Fruit fly (Drosophila melanogaster) whole organism, embryonic: ENCODE data around the gene CG4041.

Experiments
- Asciz ChIP-seq: fragments of 200-800 bp; sonication (Bioruptor generic); optimal IDR thresholded peaks from 2 replicates; lab custom pipeline; 2017; ENCODE audit warnings: missing biosample characterization, mild to moderate bottlenecking, missing genetic modification characterization, missing genetic modification reagents
- Atf3 ChIP-seq: fragments of 200-800 bp; sonication (Bioruptor generic); optimal IDR thresholded peaks from 3 replicates; lab custom pipeline; 2016; ENCODE audit warnings: missing biosample characterization, missing genetic modification characterization
- Bdp1 ChIP-seq: fragments of 200-800 bp; sonication (Bioruptor generic); optimal IDR thresholded peaks from 3 replicates; lab custom pipeline; 2016; ENCODE audit warnings: missing biosample characterization, missing genetic modification characterization
- CG11504 ChIP-seq: fragments of 200-800 bp; sonication (Bioruptor generic); optimal IDR thresholded peaks from 3 replicates; lab custom pipeline; 2019; ENCODE audit warnings: missing biosample characterization, mild to moderate bottlenecking, missing genetic modification characterization, moderate library complexity
- CG11560 ChIP-seq: fragments of 200-800 bp; sonication (Bioruptor generic); IDR thresholded peaks from 3 replicates; pipeline ENCODE4 v1.3.6; 2022; ENCODE audit warnings: missing biosample characterization, missing genetic modification characterization
- CG12942 ChIP-seq: fragments of 200-800 bp; sonication (Bioruptor generic); optimal IDR thresholded peaks from 3 replicates; lab custom pipeline; 2016; ENCODE audit warnings: missing biosample characterization, missing genetic modification characterization
- CG13123 ChIP-seq: fragments of 200-800 bp; sonication (Bioruptor generic); optimal IDR thresholded peaks from 2 replicates; lab custom pipeline; 2016; ENCODE audit warnings: missing biosample characterization, missing genetic modification characterization
- CG14710 ChIP-seq: fragments of 200-800 bp; sonication (Bioruptor generic); optimal IDR thresholded peaks from 3 replicates; lab custom pipeline; 2019; ENCODE audit warnings: missing biosample characterization, mild to moderate bottlenecking, missing genetic modification characterization, moderate library complexity
- CG1529 ChIP-seq: fragments of 200-800 bp; sonication (Bioruptor generic); optimal IDR thresholded peaks from 3 replicates; lab custom pipeline; 2018; ENCODE audit warnings: missing biosample characterization, missing genetic modification characterization
- CG15514 ChIP-seq: fragments of 200-800 bp; sonication (Bioruptor generic); optimal IDR thresholded peaks from 3 replicates; lab custom pipeline; 2017; ENCODE audit warnings: missing biosample characterization, missing genetic modification characterization, mild to moderate bottlenecking, moderate library complexity, missing genetic modification reagents
- CG17568 ChIP-seq: fragments of 200-800 bp; sonication (Bioruptor generic); optimal IDR thresholded peaks from 2 replicates; lab custom pipeline; 2018; ENCODE audit warnings: missing biosample characterization, mild to moderate bottlenecking, missing genetic modification characterization, moderate library complexity
- CG17912 ChIP-seq: fragments of 200-800 bp; sonication (Bioruptor generic); optimal IDR thresholded peaks from 2 replicates; lab custom pipeline; 2018; ENCODE audit warnings: missing biosample characterization, mild to moderate bottlenecking, missing genetic modification characterization
- CG1832 ChIP-seq: fragments of 200-800 bp; sonication (Bioruptor generic); optimal IDR thresholded peaks from 2 replicates; lab custom pipeline; 2017; ENCODE audit warnings: missing biosample characterization, mild to moderate bottlenecking, missing genetic modification characterization, inconsistent platforms
- CG3065 ChIP-seq: fragments of 200-800 bp; sonication (Bioruptor generic); optimal IDR thresholded peaks from 2 replicates; lab custom pipeline; 2016; ENCODE audit warnings: missing biosample characterization, missing genetic modification characterization
- CG33557 ChIP-seq: fragments of 200-800 bp; sonication (Bioruptor generic); optimal IDR thresholded peaks from 2 replicates; lab custom pipeline; 2019; ENCODE audit warnings: missing biosample characterization, mild to moderate bottlenecking, missing genetic modification characterization, moderate library complexity
- CG4328 ChIP-seq: fragments of 200-800 bp; sonication (Bioruptor generic); optimal IDR thresholded peaks from 3 replicates; lab custom pipeline; 2017; ENCODE audit warnings: missing biosample characterization, missing genetic modification reagents, missing genetic modification characterization
- CG43689 ChIP-seq: fragments of 200-800 bp; sonication (Bioruptor generic); IDR thresholded peaks from 2 replicates; pipeline ENCODE4 v1.3.6; 2022; ENCODE audit warnings: missing biosample characterization, missing genetic modification characterization
- CG6791 ChIP-seq: fragments of 200-800 bp; sonication (Bioruptor generic); IDR thresholded peaks from 3 replicates; pipeline ENCODE4 v1.3.6; 2022; ENCODE audit warnings: missing biosample characterization, missing genetic modification characterization; ENCODE audit not compliant: partially characterized antibody
- Dp ChIP-seq: fragments of 200-800 bp; sonication (Bioruptor generic); optimal IDR thresholded peaks from 2 replicates; lab custom pipeline; 2018; ENCODE audit warnings: missing biosample characterization, mild to moderate bottlenecking, missing genetic modification characterization, moderate library complexity
- Ets97D ChIP-seq: fragments of 200-800 bp; sonication (Bioruptor generic); optimal IDR thresholded peaks from 3 replicates; lab custom pipeline; 2016; ENCODE audit warnings: missing biosample characterization, missing genetic modification characterization
- Fer1 ChIP-seq: fragments of 200-800 bp; sonication (Bioruptor generic); optimal IDR thresholded peaks from 2 replicates; lab custom pipeline; 2017; ENCODE audit warnings: missing biosample characterization, mild to moderate bottlenecking, missing genetic modification characterization
- Fer3 ChIP-seq: fragments of 200-800 bp; sonication (Bioruptor generic); optimal IDR thresholded peaks from 2 replicates; lab custom pipeline; 2018; ENCODE audit warnings: missing biosample characterization, mild to moderate bottlenecking, missing genetic modification characterization, moderate library complexity
- H2.0 ChIP-seq: fragments of 200-800 bp; sonication (Bioruptor generic); IDR thresholded peaks from 2 replicates; pipeline ENCODE4 v1.3.6; 2022; ENCODE audit warnings: missing biosample characterization, missing genetic modification characterization
- Jarid2 ChIP-seq: fragments of 200-800 bp; sonication (Bioruptor generic); optimal IDR thresholded peaks from 3 replicates; lab custom pipeline; 2017; ENCODE audit warnings: mild to moderate bottlenecking, missing biosample characterization, missing genetic modification reagents, missing genetic modification characterization
- Lhr ChIP-seq: fragments of 200-800 bp; sonication (Bioruptor generic); optimal IDR thresholded peaks from 3 replicates; lab custom pipeline; 2017; ENCODE audit warnings: mild to moderate bottlenecking, missing biosample characterization, missing genetic modification reagents, missing genetic modification characterization
- Lim3 ChIP-seq: fragments of 200-800 bp; sonication (Bioruptor generic); IDR thresholded peaks from 2 replicates; pipeline ENCODE4 v1.3.6; 2022; ENCODE audit warnings: missing biosample characterization, missing genetic modification characterization
- NC2α ChIP-seq: fragments of 200-800 bp; sonication (Bioruptor generic); optimal IDR thresholded peaks from 2 replicates; lab custom pipeline; 2016; ENCODE audit warnings: missing biosample characterization, missing genetic modification characterization
- Ravus ChIP-seq: fragments of 200-800 bp; sonication (Bioruptor generic); IDR thresholded peaks from 2 replicates; pipeline ENCODE4 v1.3.6; 2022; ENCODE audit warnings: missing biosample characterization, missing genetic modification characterization
- Sox102F ChIP-seq: fragments of 200-800 bp; sonication (Bioruptor generic); optimal IDR thresholded peaks from 2 replicates; lab custom pipeline; 2018; ENCODE audit warnings: missing biosample characterization, mild to moderate bottlenecking, missing genetic modification characterization, moderate library complexity
- Taf1 ChIP-seq: fragments of 200-800 bp; sonication (Bioruptor generic); IDR thresholded peaks from 2 replicates; pipeline ENCODE4 v1.3.6; 2022; ENCODE audit warnings: missing biosample characterization, missing genetic modification characterization
- al ChIP-seq: fragments of 200-800 bp; sonication (Bioruptor generic); IDR thresholded peaks from 2 replicates; pipeline ENCODE4 v1.3.6; 2022; ENCODE audit warnings: missing biosample characterization, missing genetic modification characterization
- ash1 ChIP-seq: fragments of 200-800 bp; sonication (Bioruptor generic); optimal IDR thresholded peaks from 2 replicates; lab custom pipeline; 2018; ENCODE audit warnings: missing biosample characterization, mild to moderate bottlenecking, missing genetic modification characterization
- cwo ChIP-seq: fragments of 200-800 bp; sonication (Bioruptor generic); optimal IDR thresholded peaks from 3 replicates; lab custom pipeline; 2017; ENCODE audit warnings: missing biosample characterization, missing genetic modification characterization, mild to moderate bottlenecking, moderate library complexity, missing genetic modification reagents
- gsb-n ChIP-seq: fragments of 200-800 bp; sonication (Bioruptor generic); optimal IDR thresholded peaks from 3 replicates; lab custom pipeline; 2018; ENCODE audit warnings: missing biosample characterization, mild to moderate bottlenecking, missing genetic modification characterization
- ham ChIP-seq: fragments of 200-800 bp; sonication (Bioruptor generic); IDR thresholded peaks from 2 replicates; pipeline ENCODE4 v1.3.6; 2022; ENCODE audit warnings: missing biosample characterization, missing genetic modification characterization
- her ChIP-seq: fragments of 200-800 bp; sonication (Bioruptor generic); optimal IDR thresholded peaks from 2 replicates; lab custom pipeline; 2016; ENCODE audit warnings: missing biosample characterization, missing genetic modification characterization
- jigr1 ChIP-seq: fragments of 200-800 bp; sonication (Bioruptor generic); IDR thresholded peaks from 3 replicates; pipeline ENCODE4 v1.3.6; 2022; ENCODE audit warnings: missing biosample characterization, missing genetic modification characterization
- knrl ChIP-seq: fragments of 200-800 bp; sonication (Bioruptor generic); IDR thresholded peaks from 3 replicates; pipeline ENCODE4 v1.3.6; 2022; ENCODE audit warnings: missing biosample characterization, missing genetic modification characterization; ENCODE audit not compliant: partially characterized antibody
- lola ChIP-seq, 3 experiments: fragments of >200 bp in 2 of 3; fragments of 200-800 bp in 1 of 3; sonication (Bioruptor generic) in 1 of 3; optimal IDR thresholded peaks; 2 replicates each; lab custom pipeline; 2017 to 2019; ENCODE audit warnings: missing biosample characterization in 3 of 3, missing genetic modification characterization in 3 of 3, mild to moderate bottlenecking in 1 of 3, moderate library complexity in 1 of 3
- luna ChIP-seq: fragments of 200-800 bp; sonication (Bioruptor generic); optimal IDR thresholded peaks from 2 replicates; lab custom pipeline; 2016; ENCODE audit warnings: missing biosample characterization, missing genetic modification characterization
- mirr ChIP-seq: fragments of 200-800 bp; sonication (Bioruptor generic); optimal IDR thresholded peaks from 3 replicates; lab custom pipeline; 2018; ENCODE audit warnings: missing biosample characterization, mild to moderate bottlenecking, missing genetic modification characterization
- nom ChIP-seq: fragments of 200-800 bp; sonication (Bioruptor generic); optimal IDR thresholded peaks from 2 replicates; lab custom pipeline; 2017; ENCODE audit warnings: missing biosample characterization, missing genetic modification characterization, mild to moderate bottlenecking, moderate library complexity, missing genetic modification reagents
- pan ChIP-seq, 4 experiments: fragments of >200 bp in 3 of 4; fragments of 200-800 bp in 1 of 4; sonication (Bioruptor generic) in 1 of 4; optimal IDR thresholded peaks in 3 of 4; IDR thresholded peaks in 1 of 4; 2 replicates each; pipeline versions ENCODE4 v1.3.6 to Lab custom; 2017 to 2022; ENCODE audit warnings: missing biosample characterization in 2 of 4, missing genetic modification characterization in 2 of 4, mixed read lengths in 1 of 4
- pzg ChIP-seq: fragments of 200-800 bp; sonication (Bioruptor generic); optimal IDR thresholded peaks from 3 replicates; lab custom pipeline; 2018; ENCODE audit warnings: missing biosample characterization, mild to moderate bottlenecking, missing genetic modification characterization, moderate library complexity
- schlank ChIP-seq: fragments of 200-800 bp; sonication (Bioruptor generic); optimal IDR thresholded peaks from 2 replicates; lab custom pipeline; 2018; ENCODE audit warnings: missing biosample characterization, mild to moderate bottlenecking, missing genetic modification characterization
- sens-2 ChIP-seq: fragments of 200-800 bp; sonication (Bioruptor generic); IDR thresholded peaks from 2 replicates; pipeline ENCODE4 v1.3.6; 2022; ENCODE audit warnings: missing biosample characterization, missing genetic modification characterization
- seq ChIP-seq: fragments of 200-800 bp; sonication (Bioruptor generic); IDR thresholded peaks from 2 replicates; pipeline ENCODE4 v1.3.6; 2022; ENCODE audit warnings: missing biosample characterization, missing genetic modification characterization
- shn ChIP-seq: fragments of 200-800 bp; sonication (Bioruptor generic); optimal IDR thresholded peaks from 3 replicates; lab custom pipeline; 2016; ENCODE audit warnings: missing biosample characterization, missing genetic modification characterization
- stc ChIP-seq: fragments of 200-800 bp; sonication (Bioruptor generic); IDR thresholded peaks from 2 replicates; pipeline ENCODE4 v1.3.6; 2022; ENCODE audit warnings: missing biosample characterization, missing genetic modification characterization
- twi ChIP-seq: fragments of 200-800 bp; optimal IDR thresholded peaks from 2 replicates; lab custom pipeline; 2019; ENCODE audit warnings: missing biosample characterization, mild to moderate bottlenecking, missing genetic modification characterization, moderate library complexity

The CG4041 gene

DNA sequence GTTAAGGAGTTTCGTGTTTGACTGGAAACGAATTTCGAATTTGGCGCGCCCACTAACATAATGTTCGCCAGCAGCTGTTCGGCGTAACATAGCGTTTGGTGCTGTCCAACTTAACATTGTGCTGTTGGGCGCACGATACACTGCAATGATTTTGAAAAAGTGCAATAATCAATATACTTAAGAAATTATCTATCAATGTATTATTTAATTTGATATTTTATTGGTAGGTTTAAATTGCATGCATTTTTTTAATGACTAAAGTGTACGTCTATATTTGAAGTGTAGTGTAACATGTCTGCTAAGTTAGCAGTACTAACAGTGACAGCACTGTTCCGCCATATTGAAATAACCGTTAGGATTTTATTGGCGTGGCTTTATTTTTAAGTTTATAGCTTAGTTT is 11.7 kb downstream of the CG4041 start, which contains the start of gene CG6927 (continued):
- TF ChIP-seq CG13123 (no peak), CG33557 (GFP tag; lab: Kevin White, UChicago) (no peak), CG17568 (no peak), Ets97D (GFP tag; lab: Kevin White, UChicago) (no peak), Lim3 (GFP tag; lab: Robert Waterston, UW) (peak; percentile 89), Dp (GFP tag; lab: Kevin White, UChicago) (peak; percentile 69), CG15514 (GFP tag; lab: Kevin White, UChicago) (peak; percentile 38), Fer1 (peak; percentile 41), pzg (GFP tag; lab: Kevin White, UChicago) (peak; percentile 15), CG12942 (GFP tag; lab: Kevin White, UChicago) (peak; percentile 44), Atf3 (GFP tag; lab: Kevin White, UChicago) (no peak), jigr1 (GFP tag; lab: Robert Waterston, UW) (peak; percentile 88), Taf1 (peak; percentile 74), H2.0 (GFP tag; lab: Robert Waterston, UW) (peak; percentile 91), nom (GFP tag; lab: Kevin White, UChicago) (no peak), Asciz (peak; percentile 20), al (GFP tag; lab: Robert Waterston, UW) (peak; percentile 81), gsb-n (tag; lab: Kevin White, UChicago) (peak; percentile 64), luna (no peak), NC2α (no peak), lola (GFP tag; optimal IDR thresholded peaks at IDR 0.05; lab: Kevin White, UChicago) (peak in 1 of 3 experiments; percentile 61), her (no peak), pan (optimal IDR thresholded peaks at IDR 0.05; lab: Kevin White, UChicago) (no peak), pan (GFP tag; optimal IDR thresholded peaks at IDR 0.05 in 1 of 2, IDR thresholded peaks at IDR 0.05 in 1 of 2) (peak in 1 of 2 experiments; percentile 95), twi (tag; lab: Kevin White, UChicago) (peak; percentile 21), Sox102F (GFP tag; lab: Kevin White, UChicago) (peak; percentile 76), Fer3 (tag; lab: Kevin White, UChicago) (peak; percentile 66), CG3065 (no peak), sens-2 (GFP tag; lab: Robert Waterston, UW) (peak; percentile 78; the same call in 1 of the 2 replicates), ham (GFP tag; lab: Robert Waterston, UW) (peak; percentile 58; the same call in 1 of the 2 replicates), seq (GFP tag; lab: Robert Waterston, UW) (peak; percentile 78), CG11560 (tag; lab: Robert Waterston, UW) (peak; percentile 73), CG17912 (no peak), shn (no peak), ash1 (GFP tag; lab: Kevin White, UChicago) (no peak), CG1529 (GFP tag; lab: Kevin White, UChicago) (peak; percentile 14), CG43689 (GFP tag; lab: Robert Waterston, UW) (peak; percentile 64), knrl (GFP tag; lab: Robert Waterston, UW) (no peak), CG6791 (GFP tag; lab: Robert Waterston, UW) (no peak), CG14710 (peak; percentile 55), schlank (tag; lab: Kevin White, UChicago) (no peak), mirr (no peak), Lhr (GFP tag; lab: Kevin White, UChicago) (peak; percentile 18), CG1832 (GFP tag; lab: Kevin White, UChicago) (no peak), CG11504 (peak; percentile 84), stc (peak; percentile 92), Ravus (GFP tag; lab: Robert Waterston, UW) (peak; percentile 71), Jarid2 (GFP tag; lab: Kevin White, UChicago) (no peak), cwo (GFP tag; lab: Kevin White, UChicago) (peak; percentile 59), Bdp1 (GFP tag; lab: Kevin White, UChicago) (no peak), CG4328 (GFP tag; lab: Kevin White, UChicago) (no peak)
